Worm (Caenorhabditis elegans): Measurements from ENCODE around the gene str-7.

The str-7 gene

ce11 chrV:16103594-16103993 is 4.3 kb upstream of the str-7 start, which contains the start of gene argk-1:
argk-1 (plus strand) TSS chrV:16103894.
- TF ChIP-seq T22C8.4 (GFP tag; IDR thresholded peaks at IDR 0.05) (no peak), klf-2 (GFP tag; conservative IDR thresholded peaks at IDR 0.05) (no peak), med-1 (GFP tag; optimal IDR thresholded peaks at IDR 0.05; ENCODE audit: insufficient read depth) (no peak), ztf-29 (GFP tag; IDR thresholded peaks at IDR 0.05) (no peak), cog-1 (tag; optimal IDR thresholded peaks at IDR 0.05) (no peak), tab-1 (GFP tag; IDR thresholded peaks at IDR 0.05) (no peak), flt-1 (GFP tag; IDR thresholded peaks at IDR 0.05) (no peak), ref-1 (GFP tag; conservative IDR thresholded peaks at IDR 0.05) (no peak), ztf-23 (GFP tag; IDR thresholded peaks at IDR 0.05) (no peak)

DNA sequence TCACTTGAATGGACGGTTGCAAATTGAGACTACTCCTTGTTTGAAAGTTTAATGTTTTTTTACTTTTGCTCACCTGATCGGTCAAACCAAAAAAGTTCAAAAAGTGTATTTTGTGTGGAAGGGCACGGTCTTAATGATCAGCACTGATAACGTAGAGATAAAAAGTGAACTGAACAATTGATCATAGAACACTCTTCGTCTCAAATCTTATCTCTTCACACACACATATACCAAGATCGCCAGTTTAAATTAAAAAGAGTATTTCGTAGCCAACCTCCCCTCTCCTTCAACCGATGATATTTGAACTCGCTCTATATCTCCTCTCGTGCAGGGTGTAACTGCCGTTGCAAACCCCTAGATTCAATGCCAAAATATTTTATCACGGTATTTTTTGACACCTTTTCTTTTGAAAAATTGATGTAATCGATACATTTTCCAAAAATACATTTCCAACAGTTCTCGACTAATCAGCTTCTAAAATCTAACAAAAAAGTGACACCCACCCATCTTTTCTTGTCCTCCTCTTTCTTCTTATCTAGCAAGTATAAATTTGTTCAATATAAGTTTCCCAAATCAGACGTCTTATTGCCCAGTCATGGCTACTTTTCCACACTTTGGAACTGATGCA is 876 bp upstream of the str-7 start, which contains the start of gene cth-1:
Gene cth-1, plus strand, starts transcription at position 578 of the 628 bp plus-strand sequence.
- TF ChIP-seq med-1 (GFP tag; optimal IDR thresholded peaks at IDR 0.05; ENCODE audit: insufficient read depth) (no peak), T22C8.4 (GFP tag; IDR thresholded peaks at IDR 0.05) (no peak), klf-2 (GFP tag; conservative IDR thresholded peaks at IDR 0.05) (no peak), tab-1 (GFP tag; IDR thresholded peaks at IDR 0.05) (no peak)

DNA sequence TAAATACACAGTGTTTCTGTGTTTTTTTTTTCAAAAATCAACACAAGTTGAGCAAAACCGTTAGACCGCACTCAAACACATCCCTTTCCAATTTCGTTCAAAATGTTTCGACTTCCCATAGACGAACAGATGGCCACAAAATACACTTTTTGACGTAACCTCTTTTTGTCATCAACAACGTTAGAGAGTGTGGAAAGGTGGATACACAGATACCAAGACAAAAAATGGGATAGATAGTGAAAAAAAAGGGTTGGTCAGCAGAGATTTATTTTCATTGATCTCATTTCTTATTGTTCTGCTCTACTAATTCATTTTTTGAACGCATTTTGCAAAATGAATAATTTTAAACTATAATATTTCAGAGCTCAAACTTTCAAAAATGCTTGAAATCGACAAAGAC is 4.5 kb downstream of the str-7 start:
- no peak for TF ChIP-seq T22C8.4 (GFP tag; IDR thresholded peaks at IDR 0.05)

- TF ChIP-seq ref-1 (GFP tag; conservative IDR thresholded peaks at IDR 0.05) (no peak), ztf-29 (GFP tag; IDR thresholded peaks at IDR 0.05) (no peak), flt-1 (GFP tag; IDR thresholded peaks at IDR 0.05) (no peak), ztf-23 (GFP tag; IDR thresholded peaks at IDR 0.05) (no peak), med-1 (GFP tag; optimal IDR thresholded peaks at IDR 0.05; ENCODE audit: insufficient read depth) (no peak), cog-1 (tag; optimal IDR thresholded peaks at IDR 0.05) (no peak), klf-2 (GFP tag; conservative IDR thresholded peaks at IDR 0.05) (no peak)
Measured at ce11 chrV:16094284-16094683, 5.1 kb downstream of the str-7 start, which contains the start of gene F22B8.7. F22B8.7 (plus strand) TSS chrV:16094584.

DNA sequence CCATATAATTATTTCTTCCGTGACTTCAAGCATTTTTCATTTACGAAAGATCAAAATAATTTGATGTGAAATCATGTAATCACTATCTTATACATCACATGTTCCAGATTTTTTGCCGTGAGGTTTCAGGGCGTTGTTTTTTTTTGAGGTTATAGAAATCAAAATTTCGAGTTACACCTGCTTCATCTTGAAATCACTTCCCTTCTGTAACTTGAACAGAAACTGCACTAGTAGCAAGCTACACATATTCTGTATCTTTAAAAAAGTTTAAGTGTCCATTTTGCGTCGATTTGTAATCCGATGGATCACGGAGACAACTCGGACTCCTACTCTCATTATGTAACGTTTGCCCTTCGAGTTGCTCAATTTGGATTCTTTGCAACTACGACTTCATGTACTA is 8.7 kb downstream of the str-7 start, which contains the start of gene F22B8.3:
Gene F22B8.3, plus strand, starts transcription at position 301 of the 400 bp plus-strand sequence.
- TF ChIP-seq T22C8.4 (GFP tag; IDR thresholded peaks at IDR 0.05) (no peak), ztf-23 (GFP tag; IDR thresholded peaks at IDR 0.05) (no peak)

- TF ChIP-seq cog-1 (tag; optimal IDR thresholded peaks at IDR 0.05) (no peak), ztf-23 (GFP tag; IDR thresholded peaks at IDR 0.05) (no peak), T22C8.4 (GFP tag; IDR thresholded peaks at IDR 0.05) (no peak), ref-1 (GFP tag; conservative IDR thresholded peaks at IDR 0.05) (no peak), flt-1 (GFP tag; IDR thresholded peaks at IDR 0.05) (no peak), tab-1 (GFP tag; IDR thresholded peaks at IDR 0.05) (no peak), klf-2 (GFP tag; conservative IDR thresholded peaks at IDR 0.05) (no peak), med-1 (GFP tag; optimal IDR thresholded peaks at IDR 0.05; ENCODE audit: insufficient read depth) (no peak), ztf-29 (GFP tag; IDR thresholded peaks at IDR 0.05) (no peak)
Measured at ce11 chrV:16080678-16081077, 18.7 kb downstream of the str-7 start.

DNA sequence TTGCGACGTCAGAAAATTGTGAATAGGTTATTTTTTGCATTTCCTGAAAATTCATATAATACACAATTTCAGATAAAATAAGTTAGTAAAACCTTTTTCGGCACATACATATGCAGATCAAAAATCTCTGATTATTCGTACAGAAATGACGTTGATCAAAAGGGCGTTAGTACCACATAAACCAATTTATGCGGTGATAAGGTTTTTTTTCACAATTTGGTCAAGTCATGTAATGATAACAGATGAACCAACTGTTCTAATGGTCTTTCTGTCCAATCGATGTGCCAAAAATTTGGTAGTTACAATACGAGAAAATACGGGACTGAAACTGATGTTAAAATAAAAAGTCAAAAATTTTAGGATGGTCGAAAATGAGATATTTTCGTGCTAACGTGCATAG is 19.3 kb downstream of the str-7 start:
- TF ChIP-seq med-1 (GFP tag; optimal IDR thresholded peaks at IDR 0.05; ENCODE audit: insufficient read depth) = no peak
- no peak for TF ChIP-seq tab-1 (GFP tag; IDR thresholded peaks at IDR 0.05)
- no peak for TF ChIP-seq T22C8.4 (GFP tag; IDR thresholded peaks at IDR 0.05)
- TF ChIP-seq ref-1 (GFP tag; conservative IDR thresholded peaks at IDR 0.05) = no peak
- TF ChIP-seq flt-1 (GFP tag; IDR thresholded peaks at IDR 0.05) = no peak
- TF ChIP-seq ztf-23 (GFP tag; IDR thresholded peaks at IDR 0.05) = no peak
- TF ChIP-seq ztf-29 (GFP tag; IDR thresholded peaks at IDR 0.05) = no peak
- no peak for TF ChIP-seq klf-2 (GFP tag; conservative IDR thresholded peaks at IDR 0.05)
- no peak for TF ChIP-seq cog-1 (tag; optimal IDR thresholded peaks at IDR 0.05)

- TF ChIP-seq tab-1 (GFP tag; IDR thresholded peaks at IDR 0.05) (no peak), ref-1 (GFP tag; conservative IDR thresholded peaks at IDR 0.05) (no peak), klf-2 (GFP tag; conservative IDR thresholded peaks at IDR 0.05) (no peak), cog-1 (tag; optimal IDR thresholded peaks at IDR 0.05) (no peak), ztf-23 (GFP tag; IDR thresholded peaks at IDR 0.05) (no peak), T22C8.4 (GFP tag; IDR thresholded peaks at IDR 0.05) (no peak), ztf-29 (GFP tag; IDR thresholded peaks at IDR 0.05) (no peak), flt-1 (GFP tag; IDR thresholded peaks at IDR 0.05) (no peak), med-1 (GFP tag; optimal IDR thresholded peaks at IDR 0.05; ENCODE audit: insufficient read depth) (no peak)
Measured at ce11 chrV:16075250-16075709, 24.1 kb downstream of the str-7 start, which contains the start of the genes F14H3.12 and srj-29. F14H3.12 (minus strand) TSS chrV:16075323. srj-29 (plus strand) TSS chrV:16075659.

DNA sequence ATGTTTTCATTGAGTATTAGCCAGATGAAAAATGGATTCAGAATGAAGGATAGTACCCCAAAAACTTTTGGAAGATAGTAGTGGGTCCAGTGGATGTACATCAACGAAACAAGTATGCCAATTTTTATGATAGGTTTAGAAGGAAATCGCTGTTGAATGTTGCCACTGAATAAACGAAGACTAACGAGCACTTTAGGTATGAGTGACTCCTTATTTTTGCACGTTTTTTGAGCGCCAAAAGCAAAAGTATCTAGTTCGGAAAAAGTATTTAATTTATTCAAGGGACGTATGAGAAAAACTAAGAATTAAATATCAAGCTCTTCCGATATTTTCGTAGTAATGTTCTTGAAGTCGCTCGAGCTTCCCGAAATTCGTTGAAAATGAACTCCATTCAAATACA is 25.5 kb downstream of the str-7 start, which contains the start of gene srj-10:
Gene srj-10, minus strand, starts transcription at position 101 of the 400 bp plus-strand sequence.
- TF ChIP-seq cog-1 (tag; optimal IDR thresholded peaks at IDR 0.05) (no peak), ztf-23 (GFP tag; IDR thresholded peaks at IDR 0.05) (no peak), ztf-29 (GFP tag; IDR thresholded peaks at IDR 0.05) (no peak), ref-1 (GFP tag; conservative IDR thresholded peaks at IDR 0.05) (no peak), klf-2 (GFP tag; conservative IDR thresholded peaks at IDR 0.05) (no peak), tab-1 (GFP tag; IDR thresholded peaks at IDR 0.05) (no peak), med-1 (GFP tag; optimal IDR thresholded peaks at IDR 0.05; ENCODE audit: insufficient read depth) (no peak), T22C8.4 (GFP tag; IDR thresholded peaks at IDR 0.05) (no peak), flt-1 (GFP tag; IDR thresholded peaks at IDR 0.05) (no peak)

ce11 chrV:16071167-16071566 is 28.2 kb downstream of the str-7 start, which contains the start of gene nhr-176:
nhr-176 (plus strand) TSS chrV:16071325.
- TF ChIP-seq ztf-23 (GFP tag; IDR thresholded peaks at IDR 0.05) = no peak
- no peak for TF ChIP-seq flt-1 (GFP tag; IDR thresholded peaks at IDR 0.05)
- TF ChIP-seq ref-1 (GFP tag; conservative IDR thresholded peaks at IDR 0.05) = no peak
- no peak for TF ChIP-seq klf-2 (GFP tag; conservative IDR thresholded peaks at IDR 0.05)
- no peak for TF ChIP-seq med-1 (GFP tag; optimal IDR thresholded peaks at IDR 0.05; ENCODE audit: insufficient read depth)
- TF ChIP-seq tab-1 (GFP tag; IDR thresholded peaks at IDR 0.05) = no peak
- no peak for TF ChIP-seq ztf-29 (GFP tag; IDR thresholded peaks at IDR 0.05)
- TF ChIP-seq cog-1 (tag; optimal IDR thresholded peaks at IDR 0.05) = no peak
- no peak for TF ChIP-seq T22C8.4 (GFP tag; IDR thresholded peaks at IDR 0.05)
